Comparison of ENCODE assay signal across 2 fruit fly cellular contexts in the genomic region with DNA sequence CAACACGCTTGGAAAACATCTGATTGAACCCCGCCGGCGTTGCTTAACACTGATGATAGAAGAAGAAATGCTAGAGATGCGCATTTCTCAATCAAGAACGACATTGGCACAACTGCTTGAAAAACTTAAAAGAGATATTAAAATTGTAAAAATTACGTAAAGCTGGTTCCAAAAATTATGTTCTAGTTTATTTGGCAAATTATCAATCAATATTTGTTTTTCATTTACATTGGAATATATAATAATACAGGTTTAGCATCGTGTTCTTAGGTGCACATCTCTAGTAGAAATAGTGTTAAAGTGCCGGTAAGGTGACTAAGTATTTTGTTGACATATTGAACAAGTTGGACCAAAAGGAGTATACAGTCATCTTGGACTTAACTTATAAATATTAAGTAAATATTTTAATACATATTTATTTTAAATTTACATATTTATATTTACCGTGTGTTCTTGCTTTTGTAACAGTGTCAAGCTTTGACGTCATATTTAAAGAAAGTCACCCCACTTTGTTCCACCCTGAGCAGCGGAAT.
TF ChIP-seq lines count a peak whose summit lies in the region.

A gene (minus strand): TSS at position 25 of the 533 bp plus-strand sequence.
A gene (plus strand): TSS at position 282 of the 533 bp plus-strand sequence.

TF ChIP-seq in whole organism, embryonic, 481 proteins besides CTCF, POLR2A, EP300 and RAD21 (continued from another document and continues in another):
- TF ChIP-seq run (tag; optimal IDR thresholded peaks at IDR 0.05; lab: Kevin White, UChicago) (peak; percentile 47), CG13424 (tag; optimal IDR thresholded peaks at IDR 0.05; lab: Kevin White, UChicago) (peak; percentile 97), CG6254 (GFP tag; optimal IDR thresholded peaks at IDR 0.05; lab: Kevin White, UChicago) (peak; percentile 78), stc (GFP tag; IDR thresholded peaks at IDR 0.05; lab: Robert Waterston, UW) (peak; percentile 85), odd (GFP tag; optimal IDR thresholded peaks at IDR 0.05; lab: Kevin White, UChicago) (peak; percentile 88), CG17359 (tag; optimal IDR thresholded peaks at IDR 0.05; lab: Kevin White, UChicago) (peak; percentile 92), tna (GFP tag; IDR thresholded peaks at IDR 0.05; lab: Robert Waterston, UW; ENCODE audit: partially characterized antibody) (peak; percentile 56; the same call in 1 of the 2 replicates), CG17186 (GFP tag; optimal IDR thresholded peaks at IDR 0.05; lab: Kevin White, UChicago) (peak; percentile 88), zf30C (GFP tag; optimal IDR thresholded peaks at IDR 0.05; lab: Kevin White, UChicago) (no peak), CG15269 (tag; optimal IDR thresholded peaks at IDR 0.05; lab: Kevin White, UChicago) (peak; percentile 95), CG16863 (GFP tag; optimal IDR thresholded peaks at IDR 0.05; lab: Kevin White, UChicago) (peak; percentile 94), CG4424 (GFP tag; optimal IDR thresholded peaks at IDR 0.05; lab: Kevin White, UChicago) (peak; percentile 96), Hand (GFP tag; optimal IDR thresholded peaks at IDR 0.05; lab: Kevin White, UChicago) (peak; percentile 80), hbn (GFP tag; IDR thresholded peaks at IDR 0.05; lab: Robert Waterston, UW; ENCODE audit: partially characterized antibody) (peak; percentile 72), gsb-n (tag; optimal IDR thresholded peaks at IDR 0.05; lab: Kevin White, UChicago) (peak; percentile 93), Hr51 (GFP tag; optimal IDR thresholded peaks at IDR 0.05; lab: Kevin White, UChicago) (peak; percentile 92 to 95), CG17612 (GFP tag; IDR thresholded peaks at IDR 0.05; lab: Robert Waterston, UW) (peak; percentile 75; the same call in 1 of the 2 replicates), zfh1 (GFP tag; IDR thresholded peaks at IDR 0.05; lab: Robert Waterston, UW) (peak; percentile 95), Asciz (GFP tag; optimal IDR thresholded peaks at IDR 0.05; lab: Kevin White, UChicago) (peak; percentile 86), tll (GFP tag; optimal IDR thresholded peaks at IDR 0.05; lab: Kevin White, UChicago) (peak; percentile 33 to 81), lbe (GFP tag; optimal IDR thresholded peaks at IDR 0.05; lab: Kevin White, UChicago) (peak; percentile 93), Lhr (GFP tag; optimal IDR thresholded peaks at IDR 0.05; lab: Kevin White, UChicago) (peak; percentile 84), schlank (tag; optimal IDR thresholded peaks at IDR 0.05; lab: Kevin White, UChicago) (peak; percentile 90), Sry-δ (GFP tag; optimal IDR thresholded peaks at IDR 0.05; lab: Kevin White, UChicago) (peak; percentile 95), CG1233 (GFP tag; optimal IDR thresholded peaks at IDR 0.05; lab: Kevin White, UChicago) (peak; percentile 95), CG7786 (GFP tag; optimal IDR thresholded peaks at IDR 0.05; lab: Kevin White, UChicago) (peak; percentile 95), Myb (GFP tag; optimal IDR thresholded peaks at IDR 0.05; lab: Kevin White, UChicago) (peak; percentile 81), exex (tag; optimal IDR thresholded peaks at IDR 0.05; lab: Kevin White, UChicago) (peak; percentile 84), CG18619 (GFP tag; optimal IDR thresholded peaks at IDR 0.05; lab: Kevin White, UChicago) (peak; percentile 92), CG6654 (GFP tag; optimal IDR thresholded peaks at IDR 0.05; lab: Kevin White, UChicago) (peak; percentile 81), Oli (tag; optimal IDR thresholded peaks at IDR 0.05; lab: Kevin White, UChicago) (peak; percentile 92), dati (GFP tag; IDR thresholded peaks at IDR 0.05; lab: Robert Waterston, UW) (peak; percentile 77), CG14710 (tag; optimal IDR thresholded peaks at IDR 0.05; lab: Kevin White, UChicago) (peak; percentile 97), CG11398 (GFP tag; optimal IDR thresholded peaks at IDR 0.05; lab: Kevin White, UChicago) (peak; percentile 90), Rx (GFP tag; IDR thresholded peaks at IDR 0.05; lab: Robert Waterston, UW) (peak; percentile 84), CG11560 (tag; IDR thresholded peaks at IDR 0.05; lab: Robert Waterston, UW) (peak; percentile 87), vfl (GFP tag; optimal IDR thresholded peaks at IDR 0.05; lab: Kevin White, UChicago) (peak; percentile 96), seq (GFP tag; IDR thresholded peaks at IDR 0.05; lab: Robert Waterston, UW) (peak; percentile 85), hth (optimal IDR thresholded peaks at IDR 0.05; lab: Kevin White, UChicago) (no peak), sisA (GFP tag; IDR thresholded peaks at IDR 0.05; lab: Robert Waterston, UW) (peak; percentile 97), CG3995 (GFP tag; optimal IDR thresholded peaks at IDR 0.05; lab: Kevin White, UChicago) (peak; percentile 77), CG2678 (tag; optimal IDR thresholded peaks at IDR 0.05; lab: Kevin White, UChicago) (peak; percentile 96), CG2199 (GFP tag; IDR thresholded peaks at IDR 0.05; lab: Robert Waterston, UW) (peak; percentile 70; the same call in 1 of the 3 replicates), Tbp (GFP tag; optimal IDR thresholded peaks at IDR 0.05; lab: Kevin White, UChicago) (no peak), cad (GFP tag; optimal IDR thresholded peaks at IDR 0.05; lab: Kevin White, UChicago) (no peak), CG6272 (GFP tag; IDR thresholded peaks at IDR 0.05; lab: Robert Waterston, UW) (peak; percentile 96), CG6175 (GFP tag; IDR thresholded peaks at IDR 0.05; lab: Robert Waterston, UW) (peak; percentile 84), Dek (tag; optimal IDR thresholded peaks at IDR 0.05; lab: Kevin White, UChicago) (peak; percentile 93), Fer2 (tag; optimal IDR thresholded peaks at IDR 0.05; lab: Kevin White, UChicago) (peak; percentile 96), sd (tag; optimal IDR thresholded peaks at IDR 0.05; lab: Kevin White, UChicago) (peak; percentile 88), pum (GFP tag; optimal IDR thresholded peaks at IDR 0.05; lab: Kevin White, UChicago) (peak; percentile 96), CG10654 (GFP tag; optimal IDR thresholded peaks at IDR 0.05; lab: Kevin White, UChicago) (peak; percentile 95), sqz (GFP tag; optimal IDR thresholded peaks at IDR 0.05; lab: Kevin White, UChicago) (peak; percentile 87), Xrp1 (GFP tag; IDR thresholded peaks at IDR 0.05; lab: Robert Waterston, UW) (peak; percentile 95), CG31388 (GFP tag; optimal IDR thresholded peaks at IDR 0.05; lab: Kevin White, UChicago) (peak; percentile 95), sug (tag; optimal IDR thresholded peaks at IDR 0.05; lab: Kevin White, UChicago) (peak; percentile 97), CG12659 (GFP tag; optimal IDR thresholded peaks at IDR 0.05; lab: Kevin White, UChicago) (peak; percentile 96), CG2116 (GFP tag; optimal IDR thresholded peaks at IDR 0.05; lab: Kevin White, UChicago) (peak; percentile 89), CG5953 (GFP tag; IDR thresholded peaks at IDR 0.05; lab: Robert Waterston, UW) (peak; percentile 27; the same call in 1 of the 2 replicates), rib (GFP tag; IDR thresholded peaks at IDR 0.05; lab: Robert Waterston, UW) (peak; percentile 93), CG32532 (GFP tag; IDR thresholded peaks at IDR 0.05; lab: Robert Waterston, UW) (peak; percentile 95)

TF ChIP-seq in whole organism, prepupa, 60 proteins besides CTCF, POLR2A, EP300 and RAD21 (continued from another document):
- TF ChIP-seq Sox14 (GFP tag; optimal IDR thresholded peaks at IDR 0.05; lab: Kevin White, UChicago) (peak; percentile 96), lz (GFP tag; optimal IDR thresholded peaks at IDR 0.05; lab: Kevin White, UChicago) (peak; percentile 97), CG8319 (GFP tag; optimal IDR thresholded peaks at IDR 0.05; lab: Kevin White, UChicago) (peak; percentile 92), OdsH (GFP tag; optimal IDR thresholded peaks at IDR 0.05; lab: Kevin White, UChicago) (peak; percentile 97), CG1621 (tag; optimal IDR thresholded peaks at IDR 0.05; lab: Kevin White, UChicago) (peak; percentile 87), CG3919 (GFP tag; optimal IDR thresholded peaks at IDR 0.05; lab: Kevin White, UChicago) (peak; percentile 95), vri (GFP tag; optimal IDR thresholded peaks at IDR 0.05; lab: Kevin White, UChicago) (peak; percentile 90), topi (GFP tag; optimal IDR thresholded peaks at IDR 0.05; lab: Kevin White, UChicago) (peak; percentile 96), CG34406 (GFP tag; optimal IDR thresholded peaks at IDR 0.05; lab: Kevin White, UChicago) (peak; percentile 94), salr (GFP tag; optimal IDR thresholded peaks at IDR 0.05; lab: Kevin White, UChicago) (peak; percentile 77 to 93), net (GFP tag; optimal IDR thresholded peaks at IDR 0.05; lab: Kevin White, UChicago) (peak; percentile 92)
